Worm (Caenorhabditis elegans) whole organism, L1 larva: Measurements from ENCODE around the gene Y7A9A.1.

Experiments
- C16A3.4 ChIP-seq: fragments of 150-350 bp; optimal IDR thresholded peaks from 2 replicates; lab custom pipeline; 2014; ENCODE audit warnings: missing biosample characterization, missing genetic modification characterization
- C34B4.2 ChIP-seq: sonication (generic microtip); optimal IDR thresholded peaks from 2 replicates; lab custom pipeline; 2017; ENCODE audit warnings: mild to moderate bottlenecking, missing genetic modification characterization, missing compliant biosample characterization
- F16B12.6 ChIP-seq: fragments of 150-350 bp; optimal IDR thresholded peaks from 2 replicates; lab custom pipeline; 2014; ENCODE audit warnings: missing biosample characterization, missing genetic modification characterization
- alr-1 ChIP-seq: fragments of 200-800 bp; sonication (Bioruptor generic); optimal IDR thresholded peaks from 2 replicates; lab custom pipeline; 2018; ENCODE audit warnings: borderline replicate concordance, mild to moderate bottlenecking, missing genetic modification characterization, missing compliant biosample characterization
- aly-2 ChIP-seq: fragments of 150-350 bp; optimal IDR thresholded peaks from 2 replicates; lab custom pipeline; 2014; ENCODE audit warnings: missing biosample characterization, missing genetic modification characterization
- ceh-63 ChIP-seq: fragments of 200-800 bp; sonication (Bioruptor generic); optimal IDR thresholded peaks from 2 replicates; lab custom pipeline; 2018; ENCODE audit warnings: mild to moderate bottlenecking, missing genetic modification characterization, missing compliant biosample characterization
- ceh-8 ChIP-seq: fragments of 200-800 bp; sonication (Bioruptor generic); optimal IDR thresholded peaks from 2 replicates; lab custom pipeline; 2018; ENCODE audit warnings: mild to moderate bottlenecking, missing genetic modification characterization, moderate library complexity, missing compliant biosample characterization
- ceh-82 ChIP-seq, 3 experiments: fragments of 150-350 bp in 1 of 3; sonication (generic microtip) in 2 of 3; optimal IDR thresholded peaks; 2 replicates each; lab custom pipeline; 2014 to 2017; ENCODE audit warnings: missing biosample characterization in 3 of 3, missing genetic modification characterization in 3 of 3
- dsc-1 ChIP-seq: sonication (generic microtip); optimal IDR thresholded peaks from 2 replicates; lab custom pipeline; 2016; ENCODE audit warnings: mild to moderate bottlenecking, missing genetic modification characterization, missing compliant biosample characterization
- efl-1 ChIP-seq, 4 experiments: fragments of 150-350 bp; optimal IDR thresholded peaks in 3 of 4; peaks in 1 of 4; 1 replicate in 1 of 4; 2 replicates in 3 of 4; lab custom pipeline; 2014; ENCODE audit warnings: missing biosample characterization in 2 of 4, missing genetic modification characterization in 2 of 4, missing genetic modification reagents in 2 of 4
- egl-13 ChIP-seq: sonication (generic microtip); optimal IDR thresholded peaks from 2 replicates; lab custom pipeline; 2016; ENCODE audit warnings: missing genotype, missing genetic modification reagents, missing genetic modification characterization, missing compliant biosample characterization
- egl-27 ChIP-seq, 2 experiments: fragments of 150-350 bp in 1 of 2; sonication (generic microtip); optimal IDR thresholded peaks; 3 replicates each; lab custom pipeline; 2017 to 2018; ENCODE audit warnings: missing biosample characterization in 2 of 2, missing genetic modification characterization in 2 of 2, missing genetic modification reagents in 2 of 2
- elt-2 ChIP-seq: sonication (generic microtip); optimal IDR thresholded peaks from 2 replicates; lab custom pipeline; 2016; ENCODE audit warnings: missing genetic modification characterization, mild to moderate bottlenecking, inconsistent platforms, missing compliant biosample characterization, missing genetic modification reagents
- elt-3 ChIP-seq, 6 experiments: fragments of 150-350 bp in 1 of 6; sonication (generic microtip); optimal IDR thresholded peaks; 2 replicates each; lab custom pipeline; 2017 to 2018; ENCODE audit warnings: missing biosample characterization in 6 of 6, missing genetic modification characterization in 6 of 6, inconsistent platforms in 1 of 6
- fkh-4 ChIP-seq: sonication (generic microtip); optimal IDR thresholded peaks from 2 replicates; lab custom pipeline; 2016; ENCODE audit warnings: missing compliant biosample characterization, missing genetic modification characterization, borderline replicate concordance
- grh-1 ChIP-seq: fragments of 200-800 bp; sonication (Bioruptor generic); IDR thresholded peaks from 2 replicates; pipeline ENCODE4 v1.3.6; 2022; ENCODE audit warnings: missing genetic modification reagents, missing genetic modification characterization, missing compliant biosample characterization
- hlh-17 ChIP-seq: fragments of 200-800 bp; sonication (Bioruptor generic); optimal IDR thresholded peaks from 2 replicates; lab custom pipeline; 2018; ENCODE audit warnings: missing genetic modification characterization, mild to moderate bottlenecking, missing compliant biosample characterization, moderate library complexity, borderline replicate concordance
- hlh-4 ChIP-seq: sonication (generic microtip); optimal IDR thresholded peaks from 2 replicates; lab custom pipeline; 2016; ENCODE audit warnings: mild to moderate bottlenecking, missing genetic modification characterization, missing compliant biosample characterization
- hpl-2 ChIP-seq: fragments of 150-350 bp; optimal IDR thresholded peaks from 2 replicates; lab custom pipeline; 2014; ENCODE audit warnings: missing biosample characterization, missing genetic modification reagents, missing genetic modification characterization
- irx-1 ChIP-seq: sonication (generic microtip); optimal IDR thresholded peaks from 2 replicates; lab custom pipeline; 2016; ENCODE audit warnings: missing genetic modification characterization, missing compliant biosample characterization
- isw-1 ChIP-seq: fragments of 200-800 bp; sonication (Bioruptor generic); IDR thresholded peaks from 2 replicates; pipeline ENCODE4 v1.3.6; 2022; ENCODE audit warnings: missing genetic modification characterization, missing compliant biosample characterization
- jun-1 ChIP-seq: fragments of 150-350 bp; optimal IDR thresholded peaks from 2 replicates; lab custom pipeline; 2014; ENCODE audit warnings: missing biosample characterization, missing genetic modification reagents, missing genetic modification characterization
- lin-13 ChIP-seq: fragments of 150-350 bp; optimal IDR thresholded peaks from 2 replicates; lab custom pipeline; 2014; ENCODE audit warnings: missing biosample characterization, missing genetic modification reagents, missing genetic modification characterization
- lin-14 ChIP-seq: fragments of 200-800 bp; sonication (Bioruptor generic); optimal IDR thresholded peaks from 2 replicates; lab custom pipeline; 2018; ENCODE audit warnings: mild to moderate bottlenecking, missing genetic modification characterization, moderate library complexity, missing compliant biosample characterization
- lin-15B ChIP-seq: fragments of 150-350 bp; sonication (generic microtip); optimal IDR thresholded peaks from 3 replicates; lab custom pipeline; 2014; ENCODE audit warnings: missing biosample characterization, missing genetic modification characterization
- lin-35 ChIP-seq, 2 experiments: fragments of 150-350 bp; optimal IDR thresholded peaks; 2 replicates each; lab custom pipeline; 2014; ENCODE audit warnings: missing biosample characterization in 2 of 2, missing genetic modification characterization in 2 of 2, missing genetic modification reagents in 2 of 2
- lir-3 ChIP-seq: sonication (generic microtip); optimal IDR thresholded peaks from 2 replicates; lab custom pipeline; 2016; ENCODE audit warnings: mild to moderate bottlenecking, missing genetic modification characterization, moderate library complexity, missing compliant biosample characterization; ENCODE audit not compliant: poor library complexity
- mab-9 ChIP-seq: fragments of 200-800 bp; sonication (Bioruptor generic); IDR thresholded peaks from 2 replicates; pipeline ENCODE4 v1.3.6; 2022; ENCODE audit warnings: missing genetic modification reagents, missing genetic modification characterization, missing compliant biosample characterization
- mep-1 ChIP-seq: fragments of 150-350 bp; optimal IDR thresholded peaks from 2 replicates; lab custom pipeline; 2014; ENCODE audit warnings: missing biosample characterization, missing genetic modification characterization
- nhr-11 ChIP-seq: fragments of 150-350 bp; optimal IDR thresholded peaks from 2 replicates; lab custom pipeline; 2014; ENCODE audit warnings: missing biosample characterization, missing genetic modification characterization
- nhr-12 ChIP-seq: sonication (generic microtip); optimal IDR thresholded peaks from 2 replicates; lab custom pipeline; 2017; ENCODE audit warnings: missing biosample characterization, missing genetic modification characterization
- nhr-19 ChIP-seq: fragments of 200-800 bp; sonication (Bioruptor generic); conservative IDR thresholded peaks from 2 replicates; pipeline ENCODE4 v1.3.6; 2022; ENCODE audit warnings: missing genetic modification characterization, missing compliant biosample characterization
- nhr-20 ChIP-seq: sonication (generic microtip); optimal IDR thresholded peaks from 2 replicates; lab custom pipeline; 2016; ENCODE audit warnings: mild to moderate bottlenecking, missing genetic modification characterization, missing compliant biosample characterization
- nhr-237 ChIP-seq: fragments of 150-350 bp; optimal IDR thresholded peaks from 2 replicates; lab custom pipeline; 2014; ENCODE audit warnings: missing biosample characterization, missing genetic modification characterization
- nhr-28 ChIP-seq: fragments of 150-350 bp; optimal IDR thresholded peaks from 2 replicates; lab custom pipeline; 2014; ENCODE audit warnings: missing biosample characterization, missing genetic modification characterization
- nhr-47 ChIP-seq: sonication (generic microtip); optimal IDR thresholded peaks from 2 replicates; lab custom pipeline; 2016; ENCODE audit warnings: mild to moderate bottlenecking, missing genetic modification characterization, moderate library complexity, missing compliant biosample characterization
- nhr-76 ChIP-seq: sonication (generic microtip); optimal IDR thresholded peaks from 2 replicates; lab custom pipeline; 2017; ENCODE audit warnings: missing biosample characterization, missing genetic modification characterization
- nhr-84 ChIP-seq: sonication (generic microtip); optimal IDR thresholded peaks from 2 replicates; lab custom pipeline; 2017; ENCODE audit warnings: missing biosample characterization, missing genetic modification characterization
- nhr-85 ChIP-seq: sonication (generic microtip); peaks from one replicate; lab custom pipeline; 2016; ENCODE audit warnings: missing genetic modification characterization, inconsistent platforms, missing compliant biosample characterization
- pax-3 ChIP-seq: fragments of 200-800 bp; sonication (Bioruptor generic); optimal IDR thresholded peaks from 2 replicates; lab custom pipeline; 2018; ENCODE audit warnings: mild to moderate bottlenecking, missing genetic modification characterization, moderate library complexity, missing compliant biosample characterization
- pqm-1 ChIP-seq: sonication (generic microtip); optimal IDR thresholded peaks from 3 replicates; lab custom pipeline; 2017; ENCODE audit warnings: missing biosample characterization, missing genetic modification characterization
- rnt-1 ChIP-seq: sonication (generic microtip); optimal IDR thresholded peaks from 2 replicates; lab custom pipeline; 2016; ENCODE audit warnings: mild to moderate bottlenecking, missing genetic modification characterization, moderate library complexity, missing compliant biosample characterization
- sox-4 ChIP-seq: sonication (generic microtip); optimal IDR thresholded peaks from 2 replicates; lab custom pipeline; 2016; ENCODE audit warnings: missing genetic modification characterization, missing compliant biosample characterization
- sptf-1 ChIP-seq: fragments of 150-350 bp; optimal IDR thresholded peaks from 2 replicates; lab custom pipeline; 2014; ENCODE audit warnings: missing biosample characterization, missing genetic modification characterization
- sup-37 ChIP-seq: fragments of 200-800 bp; sonication (Bioruptor generic); optimal IDR thresholded peaks from 2 replicates; lab custom pipeline; 2018; ENCODE audit warnings: mild to moderate bottlenecking, missing genetic modification characterization, missing compliant biosample characterization
- tbx-2 ChIP-seq: sonication (generic microtip); optimal IDR thresholded peaks from 2 replicates; lab custom pipeline; 2016; ENCODE audit warnings: missing genetic modification characterization, missing compliant biosample characterization
- unc-30 ChIP-seq: sonication (generic microtip); optimal IDR thresholded peaks from 2 replicates; lab custom pipeline; 2017; ENCODE audit warnings: missing biosample characterization, missing genetic modification characterization
- unc-86 ChIP-seq: sonication (generic microtip); optimal IDR thresholded peaks from 2 replicates; lab custom pipeline; 2016; ENCODE audit warnings: missing genetic modification characterization, missing compliant biosample characterization
- unc-98 ChIP-seq: fragments of 200-800 bp; sonication (Bioruptor generic); IDR thresholded peaks from 2 replicates; pipeline ENCODE4 v1.3.6; 2022; ENCODE audit warnings: missing genetic modification characterization, missing compliant biosample characterization
- xbp-1 ChIP-seq: sonication (generic microtip); optimal IDR thresholded peaks from 2 replicates; lab custom pipeline; 2016; ENCODE audit warnings: missing genetic modification characterization, missing compliant biosample characterization
- zip-4 ChIP-seq: fragments of 200-800 bp; sonication (Bioruptor generic); optimal IDR thresholded peaks from 2 replicates; lab custom pipeline; 2018; ENCODE audit warnings: mild to moderate bottlenecking, missing genetic modification characterization, moderate library complexity, missing compliant biosample characterization
- ztf-4 ChIP-seq: fragments of 150-350 bp; optimal IDR thresholded peaks from 2 replicates; lab custom pipeline; 2014; ENCODE audit warnings: missing biosample characterization, missing genetic modification characterization

Y7A9A.1 gene

ce11 chrIV:16180898-16181482, 15.8 kb upstream of the Y7A9A.1 start (continued):
- TF ChIP-seq C16A3.4 (tag; lab: Kevin White, UChicago) (peak; percentile 50), unc-86 (tag; lab: Kevin White, UChicago) (no peak), lin-15B (tag; lab: Kevin White, UChicago) (no peak), F16B12.6 (tag; lab: Kevin White, UChicago) (no peak), lin-14 (peak; percentile 92), sup-37 (GFP tag; lab: Kevin White, UChicago) (no peak), alr-1 (tag; lab: Kevin White, UChicago) (no peak), lir-3 (no peak), nhr-19 (GFP tag; lab: Robert Waterston, UW) (peak; percentile 85), nhr-76 (no peak), nhr-12 (tag; lab: Kevin White, UChicago) (no peak), unc-98 (GFP tag; lab: Robert Waterston, UW) (no peak), isw-1 (GFP tag; lab: Robert Waterston, UW) (no peak), elt-2 (peak; percentile 97), pax-3 (tag; lab: Kevin White, UChicago) (no peak), mab-9 (GFP tag; lab: Robert Waterston, UW) (no peak), zip-4 (GFP tag; lab: Kevin White, UChicago) (no peak), lin-35 (GFP tag; optimal IDR thresholded peaks at IDR 0.05; lab: Kevin White, UChicago) (peak in 1 of 2 experiments; percentile 68), unc-30 (no peak), elt-3 (tag; optimal IDR thresholded peaks at IDR 0.05; lab: Kevin White, UChicago) (peak; percentile 62 to 96 (median 91)), xbp-1 (peak; percentile 37), grh-1 (GFP tag; lab: Robert Waterston, UW) (no peak; the same call in 1 of the 2 replicates), ceh-82 (tag; optimal IDR thresholded peaks at IDR 0.05; lab: Kevin White, UChicago) (peak in 2 of 3 experiments; percentile 7 to 20), tbx-2 (peak; percentile 77), C34B4.2 (tag; lab: Kevin White, UChicago) (no peak), egl-27 (tag; optimal IDR thresholded peaks at IDR 0.05; lab: Kevin White, UChicago) (no peak), nhr-28 (tag; lab: Kevin White, UChicago) (no peak), sox-4 (no peak), mep-1 (tag; lab: Kevin White, UChicago) (peak; percentile 30), nhr-47 (tag; lab: Kevin White, UChicago) (peak; percentile 61), pqm-1 (tag; lab: Kevin White, UChicago) (no peak), nhr-237 (tag; lab: Kevin White, UChicago) (peak; percentile 47), nhr-84 (tag; lab: Kevin White, UChicago) (no peak), ztf-4 (peak; percentile 49), hlh-4 (tag; lab: Kevin White, UChicago) (no peak), fkh-4 (no peak), nhr-20 (tag; lab: Kevin White, UChicago) (peak; percentile 97), egl-13 (no peak), nhr-11 (tag; lab: Kevin White, UChicago) (no peak), sptf-1 (tag; lab: Kevin White, UChicago) (no peak), irx-1 (tag; lab: Kevin White, UChicago) (no peak), dsc-1 (tag; lab: Kevin White, UChicago) (no peak), rnt-1 (tag; lab: Kevin White, UChicago) (no peak), jun-1 (tag; lab: Kevin White, UChicago) (peak; percentile 67), nhr-85 (tag; lab: Kevin White, UChicago) (peak; percentile 99), efl-1 (optimal IDR thresholded peaks at IDR 0.05; lab: Kevin White, UChicago) (peak; percentile 15 to 24), efl-1 (GFP tag; optimal IDR thresholded peaks at IDR 0.05 in 1 of 2; lab: Kevin White, UChicago) (peak in 1 of 2 experiments; percentile 94), ceh-63 (no peak), hpl-2 (GFP tag; lab: Kevin White, UChicago) (peak; percentile 62), aly-2 (tag; lab: Kevin White, UChicago) (no peak), ceh-8 (GFP tag; lab: Kevin White, UChicago) (no peak), lin-13 (GFP tag; lab: Kevin White, UChicago) (no peak), hlh-17 (GFP tag; lab: Kevin White, UChicago) (no peak)
